Fruit fly (Drosophila melanogaster): ENCODE data around the gene qm.

Gene qm

DNA sequence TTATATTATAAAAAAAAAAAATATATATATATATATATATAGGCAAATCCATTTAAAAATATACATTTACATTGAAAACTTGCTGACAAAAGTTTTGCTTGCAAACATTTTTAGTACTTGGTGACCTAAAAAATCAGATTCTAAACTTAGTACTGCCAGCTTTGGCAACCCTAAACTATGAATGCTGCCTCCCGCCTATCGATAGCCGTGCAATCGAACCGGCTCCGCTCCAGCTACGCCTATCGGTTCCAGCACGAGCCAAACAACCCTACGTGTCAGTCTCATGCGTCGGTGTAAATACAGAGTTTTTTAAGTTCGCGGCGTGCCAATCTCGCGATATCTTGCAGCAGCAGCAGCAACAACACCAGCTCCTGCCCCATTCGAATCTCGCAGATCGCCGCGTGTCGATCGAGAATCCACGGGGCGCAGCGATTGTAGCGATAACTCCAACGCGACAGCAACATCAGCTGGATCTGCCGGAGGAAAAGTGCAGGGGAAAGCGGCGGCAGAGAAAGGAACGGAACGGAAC is 12.3 kb downstream of the qm start, which contains the start of gene Sec63:
Gene Sec63 (plus strand): TSS at position 238 of the 529 bp plus-strand sequence.
- TF ChIP-seq CG4318 (GFP tag; optimal IDR thresholded peaks at IDR 0.05) (no peak), vri (GFP tag; optimal IDR thresholded peaks at IDR 0.05) (peak; percentile 24), svp (GFP tag) (no peak), Smox (GFP tag; optimal IDR thresholded peaks at IDR 0.05) (no peak), Hr38 (GFP tag; optimal IDR thresholded peaks at IDR 0.05) (no peak), CG9139 (GFP tag; optimal IDR thresholded peaks at IDR 0.05) (no peak), lz (GFP tag; optimal IDR thresholded peaks at IDR 0.05) (no peak), salr (GFP tag; optimal IDR thresholded peaks at IDR 0.05) (no peak), CG7368 (GFP tag; optimal IDR thresholded peaks at IDR 0.05) (no peak), Gug (GFP tag; IDR thresholded peaks at IDR 0.05) (no peak), dsx (GFP tag; optimal IDR thresholded peaks at IDR 0.05; ENCODE audit: poor library complexity, severe bottlenecking) (no peak), Sox102F (GFP tag; optimal IDR thresholded peaks at IDR 0.05) (no peak), spab (GFP tag; optimal IDR thresholded peaks at IDR 0.05) (no peak), CG3919 (GFP tag; optimal IDR thresholded peaks at IDR 0.05) (peak; percentile 17), CG6854 (GFP tag; optimal IDR thresholded peaks at IDR 0.05) (no peak), fkh (GFP tag; optimal IDR thresholded peaks at IDR 0.05) (peak; percentile 26), achi (GFP tag; optimal IDR thresholded peaks at IDR 0.05) (peak; percentile 49), CG10631 (GFP tag; optimal IDR thresholded peaks at IDR 0.05) (peak; percentile 38), CG11762 (GFP tag; optimal IDR thresholded peaks at IDR 0.05; ENCODE audit: insufficient read depth) (no peak), dac (GFP tag; optimal IDR thresholded peaks at IDR 0.05) (no peak), Ets96B (tag; optimal IDR thresholded peaks at IDR 0.05) (no peak), esn (GFP tag; optimal IDR thresholded peaks at IDR 0.05) (peak; percentile 16), CG8319 (GFP tag; optimal IDR thresholded peaks at IDR 0.05) (peak; percentile 96), CG10669 (GFP tag; optimal IDR thresholded peaks at IDR 0.05) (no peak), CG32006 (GFP tag; optimal IDR thresholded peaks at IDR 0.05) (peak; percentile 43), CG6276 (GFP tag; optimal IDR thresholded peaks at IDR 0.05) (no peak), CG8119 (GFP tag; IDR thresholded peaks at IDR 0.05) (no peak; the same call in 2 of the 3 replicates), pdm3 (GFP tag; optimal IDR thresholded peaks at IDR 0.05) (no peak), acj6 (GFP tag; optimal IDR thresholded peaks at IDR 0.05) (peak; percentile 52), Blimp-1 (GFP tag; optimal IDR thresholded peaks at IDR 0.05) (no peak), OdsH (GFP tag; optimal IDR thresholded peaks at IDR 0.05) (peak; percentile 50), Sox15 (GFP tag; optimal IDR thresholded peaks at IDR 0.05) (no peak), Lpt (GFP tag; optimal IDR thresholded peaks at IDR 0.05) (no peak), eg (GFP tag; IDR thresholded peaks at IDR 0.05) (peak; percentile 51; the same call in 2 of the 3 replicates), CG1621 (tag; optimal IDR thresholded peaks at IDR 0.05) (peak; percentile 49), CG3032 (tag; optimal IDR thresholded peaks at IDR 0.05) (peak; percentile 38), cyc (GFP tag; optimal IDR thresholded peaks at IDR 0.05) (no peak), ss (GFP tag; optimal IDR thresholded peaks at IDR 0.05) (no peak), Met (GFP tag; optimal IDR thresholded peaks at IDR 0.05) (no peak), CG31627 (GFP tag; optimal IDR thresholded peaks at IDR 0.05) (peak; percentile 34), fd59A (GFP tag; optimal IDR thresholded peaks at IDR 0.05) (no peak), CG11902 (GFP tag; optimal IDR thresholded peaks at IDR 0.05) (peak; percentile 2), net (GFP tag; optimal IDR thresholded peaks at IDR 0.05) (no peak), Eip75B (GFP tag; optimal IDR thresholded peaks at IDR 0.05) (no peak), topi (GFP tag; optimal IDR thresholded peaks at IDR 0.05) (no peak), CG15336 (GFP tag; IDR thresholded peaks at IDR 0.05) (peak; percentile 57), Hr4 (GFP tag; optimal IDR thresholded peaks at IDR 0.05) (no peak), CG6163 (GFP tag; IDR thresholded peaks at IDR 0.05) (peak; percentile 56; the same call in 2 of the 3 replicates), Sox14 (GFP tag; optimal IDR thresholded peaks at IDR 0.05) (peak; percentile 20), CG8632 (GFP tag; optimal IDR thresholded peaks at IDR 0.05) (peak; percentile 56), CG11294 (GFP tag; IDR thresholded peaks at IDR 0.05) (no peak), Eip78C (GFP tag) (peak; percentile 34)
